Fruit fly (Drosophila melanogaster): ENCODE measurements around the gene Bx42.

The Bx42 gene

DNA sequence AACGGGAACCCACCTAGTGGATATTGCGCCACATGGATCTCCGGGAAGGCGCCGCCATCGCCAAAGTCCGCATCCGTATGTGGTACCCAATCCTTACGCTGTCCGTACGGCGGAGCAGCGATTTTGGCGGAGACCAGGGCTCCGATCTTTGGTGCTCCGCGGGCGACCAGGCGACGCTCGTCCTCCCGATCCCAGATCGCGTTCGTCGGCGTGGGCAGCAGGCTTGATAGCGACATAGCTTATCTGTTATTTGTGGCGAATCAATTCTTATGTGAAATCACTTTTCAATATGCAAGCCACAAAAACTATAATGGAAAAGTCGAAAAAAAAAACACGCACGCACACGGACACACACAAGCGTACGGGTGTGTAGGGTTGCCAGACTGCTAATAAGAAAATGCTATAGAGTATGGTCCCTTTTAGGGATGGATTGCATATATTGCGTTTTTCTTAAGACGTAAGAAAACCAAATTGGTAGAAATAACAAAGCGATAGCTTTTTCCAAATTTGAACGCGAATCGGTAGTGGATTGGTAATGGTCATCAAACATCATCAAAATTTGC is at the start of gene Bx42:
TSS of gene Bx42 (minus strand) at position 393 of the 563 bp plus-strand sequence.
- no peak for TF ChIP-seq CG17801 (GFP tag; optimal IDR thresholded peaks at IDR 0.05; ENCODE audit: partially characterized antibody)

- TF ChIP-seq CG17801 (GFP tag; optimal IDR thresholded peaks at IDR 0.05; ENCODE audit: partially characterized antibody), result peak; percentile 78
Observed at dm6 chrX:9155715-9156387, 49.4 kb upstream of the Bx42 start.

dm6 chrX:9155134-9155533 is 48.7 kb upstream of the Bx42 start:
- TF ChIP-seq CG17801 (GFP tag; optimal IDR thresholded peaks at IDR 0.05; ENCODE audit: partially characterized antibody), result peak; percentile 8

dm6 chrX:9152127-9152598 is 45.8 kb upstream of the Bx42 start:
- peak; percentile 91 for TF ChIP-seq CG17801 (GFP tag; optimal IDR thresholded peaks at IDR 0.05; ENCODE audit: partially characterized antibody)

DNA sequence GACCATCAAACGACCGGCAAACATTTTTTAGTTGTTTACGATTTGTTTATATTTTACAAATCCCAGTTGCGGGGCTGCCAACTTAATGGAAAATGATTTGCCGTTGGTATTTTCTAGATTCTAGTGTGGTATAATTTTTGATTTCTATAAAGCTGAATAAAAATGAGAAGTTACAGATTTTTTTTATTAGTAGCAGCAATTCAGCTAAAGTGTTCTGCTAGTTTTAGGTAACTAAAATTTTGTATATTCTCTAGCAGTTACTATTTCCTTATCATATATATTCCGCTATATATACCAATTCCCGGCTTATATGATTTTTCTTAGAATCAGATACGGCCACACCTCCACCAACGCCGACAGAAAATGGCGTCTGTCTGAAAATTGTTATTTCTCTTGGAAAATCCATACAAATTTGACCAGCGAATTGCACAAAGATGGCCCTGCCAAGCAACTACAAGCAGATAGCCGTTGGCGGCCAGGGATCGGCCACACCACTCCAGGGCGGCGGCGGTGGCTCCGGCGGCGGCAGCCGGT is 42.7 kb upstream of the Bx42 start, which contains the start of the genes fh and Bap111:
TSS of gene fh (minus strand) at position 83 of the 534 bp plus-strand sequence.
TSS of gene Bap111 (plus strand) at position 321 of the 534 bp plus-strand sequence.
- TF ChIP-seq CG17801 (GFP tag; optimal IDR thresholded peaks at IDR 0.05; ENCODE audit: partially characterized antibody), result peak; percentile 26

dm6 chrX:9142224-9142802 is 35.9 kb upstream of the Bx42 start, which contains the start of gene CG7065:
Gene CG7065, plus strand, starts transcription at chrX:9142493.
- TF ChIP-seq CG17801 (GFP tag; optimal IDR thresholded peaks at IDR 0.05; ENCODE audit: partially characterized antibody), result peak; percentile 19

dm6 chrX:9141219-9141618 is 34.8 kb upstream of the Bx42 start:
- no peak for TF ChIP-seq CG17801 (GFP tag; optimal IDR thresholded peaks at IDR 0.05; ENCODE audit: partially characterized antibody)

dm6 chrX:9139138-9139537 is 32.7 kb upstream of the Bx42 start:
- no peak for TF ChIP-seq CG17801 (GFP tag; optimal IDR thresholded peaks at IDR 0.05; ENCODE audit: partially characterized antibody)

dm6 chrX:9136776-9137550 is 30.6 kb upstream of the Bx42 start:
- TF ChIP-seq CG17801 (GFP tag; optimal IDR thresholded peaks at IDR 0.05; ENCODE audit: partially characterized antibody), result no peak

DNA sequence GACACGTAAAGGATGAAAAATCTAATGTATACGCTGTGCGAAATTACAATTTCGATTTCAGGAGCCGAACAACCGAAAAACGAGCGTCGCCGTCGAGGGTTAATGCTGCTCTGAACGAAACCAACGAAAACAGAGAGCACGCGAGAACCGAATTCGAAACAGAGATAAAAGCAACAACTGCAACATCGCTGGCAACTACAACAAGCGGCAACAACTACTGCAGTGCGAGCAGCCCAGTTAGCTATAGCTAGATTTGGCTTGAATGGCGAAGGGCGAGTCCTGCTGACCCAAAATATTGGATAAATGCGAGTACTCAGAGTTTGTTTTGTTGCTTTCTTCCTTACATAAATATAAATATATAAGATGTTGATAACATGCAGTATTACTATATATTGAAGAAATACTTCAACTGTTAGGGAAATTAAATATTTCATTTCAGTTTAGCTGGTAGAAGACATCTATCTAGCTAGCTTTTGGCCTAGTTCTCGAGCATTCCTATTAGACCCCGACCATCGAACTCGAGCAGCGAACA is 28.6 kb upstream of the Bx42 start, which contains the start of gene fend:
TSS of gene fend (minus strand) at position 178 of the 532 bp plus-strand sequence.
- no peak for TF ChIP-seq CG17801 (GFP tag; optimal IDR thresholded peaks at IDR 0.05; ENCODE audit: partially characterized antibody)

dm6 chrX:9134241-9134849 is 27.9 kb upstream of the Bx42 start:
- TF ChIP-seq CG17801 (GFP tag; optimal IDR thresholded peaks at IDR 0.05; ENCODE audit: partially characterized antibody), result no peak

- TF ChIP-seq CG17801 (GFP tag; optimal IDR thresholded peaks at IDR 0.05; ENCODE audit: partially characterized antibody), result no peak
Observed at dm6 chrX:9133577-9134240, 27.3 kb upstream of the Bx42 start.

dm6 chrX:9132589-9133237 is 26.3 kb upstream of the Bx42 start:
- TF ChIP-seq CG17801 (GFP tag; optimal IDR thresholded peaks at IDR 0.05; ENCODE audit: partially characterized antibody), result no peak
